Fruit fly (Drosophila melanogaster) whole organism, pupa: ENCODE data around the gene CG17105.

Experiments
- CG13204 ChIP-seq: fragments of 200-800 bp; sonication (Bioruptor generic); optimal IDR thresholded peaks from 2 replicates; lab custom pipeline; 2018; ENCODE audit warnings: missing biosample characterization, mild to moderate bottlenecking, missing genetic modification characterization, moderate library complexity
- CG15710 ChIP-seq: fragments of 200-800 bp; sonication (Bioruptor generic); optimal IDR thresholded peaks from 2 replicates; lab custom pipeline; 2018; ENCODE audit warnings: missing biosample characterization, mild to moderate bottlenecking, missing genetic modification characterization, moderate library complexity
- EcR ChIP-seq: fragments of 200-800 bp; sonication (Bioruptor generic); optimal IDR thresholded peaks from 3 replicates; lab custom pipeline; 2019; ENCODE audit warnings: missing biosample characterization, missing genetic modification characterization, mild to moderate bottlenecking, moderate library complexity, missing genetic modification reagents
- Ets98B ChIP-seq: fragments of 200-800 bp; sonication (Bioruptor generic); IDR thresholded peaks from 2 replicates; pipeline ENCODE4 v1.3.6; 2022; ENCODE audit warnings: missing biosample characterization, missing genetic modification characterization

dm6 chr2L:10688764-10689163, 7.9 kb downstream of the CG17105 start:
- TF ChIP-seq EcR = no peak
- TF ChIP-seq Ets98B = no peak
- TF ChIP-seq CG13204 (GFP tag; lab: Kevin White, UChicago) = no peak
- TF ChIP-seq CG15710 = no peak
